Fruit fly (Drosophila melanogaster) whole organism: Measurements from ENCODE around the gene mRRF2.

ENCODE experiments used
- CG8478 ChIP-seq: fragments of >200 bp; optimal IDR thresholded peaks from 2 replicates; lab custom pipeline; 2018; ENCODE audit warnings: inconsistent platforms
- Dll ChIP-seq: fragments of >200 bp; optimal IDR thresholded peaks from 2 replicates; lab custom pipeline; 2017
- EcR ChIP-seq, 2 experiments: fragments of >200 bp; optimal IDR thresholded peaks; 2 replicates each; lab custom pipeline; 2017; ENCODE audit warnings: missing biosample characterization in 2 of 2, missing genetic modification characterization in 2 of 2, missing genetic modification reagents in 2 of 2
- pan ChIP-seq: fragments of >200 bp; optimal IDR thresholded peaks from 2 replicates; lab custom pipeline; 2017
- psq ChIP-seq: fragments of >200 bp; optimal IDR thresholded peaks from 2 replicates; lab custom pipeline; 2017
- usp ChIP-seq: fragments of >200 bp; optimal IDR thresholded peaks from 2 replicates; lab custom pipeline; 2017; ENCODE audit warnings: missing biosample characterization, missing genetic modification characterization, mixed read lengths

mRRF2 gene

dm6 chr3R:22616211-22616610 lies 2.7 kb downstream of the mRRF2 start, which contains the start of gene CG31161:
Gene CG31161, plus strand, starts transcription at chr3R:22616511.
- no peak for TF ChIP-seq CG8478 (lab: Kevin White, UChicago)
- TF ChIP-seq pan (lab: Kevin White, UChicago), result no peak
- no peak for TF ChIP-seq psq (lab: Kevin White, UChicago)
- TF ChIP-seq usp, result no peak
- TF ChIP-seq Dll (lab: Kevin White, UChicago), result no peak
- no peak for TF ChIP-seq EcR (GFP tag; optimal IDR thresholded peaks at IDR 0.05; lab: Kevin White, UChicago)

- no peak for TF ChIP-seq psq (lab: Kevin White, UChicago)
- TF ChIP-seq Dll (lab: Kevin White, UChicago), result no peak
- TF ChIP-seq pan (lab: Kevin White, UChicago), result no peak
- TF ChIP-seq CG8478 (lab: Kevin White, UChicago), result no peak
- no peak for TF ChIP-seq usp
- TF ChIP-seq EcR (GFP tag; optimal IDR thresholded peaks at IDR 0.05; lab: Kevin White, UChicago), result no peak
Measured at dm6 chr3R:22618280-22618679, 4.8 kb downstream of the mRRF2 start, which contains the start of gene mRpL45. Gene mRpL45, plus strand, starts transcription at chr3R:22618492.

dm6 chr3R:22624737-22625136 lies 11.3 kb downstream of the mRRF2 start:
- TF ChIP-seq CG8478 (lab: Kevin White, UChicago) (no peak), EcR (GFP tag; optimal IDR thresholded peaks at IDR 0.05; lab: Kevin White, UChicago) (no peak), Dll (lab: Kevin White, UChicago) (no peak), usp (no peak), psq (lab: Kevin White, UChicago) (no peak), pan (lab: Kevin White, UChicago) (no peak)

dm6 chr3R:22625514-22626333 lies 12.2 kb downstream of the mRRF2 start:
- TF ChIP-seq psq (lab: Kevin White, UChicago), result no peak
- no peak for TF ChIP-seq CG8478 (lab: Kevin White, UChicago)
- no peak for TF ChIP-seq EcR (GFP tag; optimal IDR thresholded peaks at IDR 0.05; lab: Kevin White, UChicago)
- TF ChIP-seq usp, result no peak
- TF ChIP-seq Dll (lab: Kevin White, UChicago), result no peak
- TF ChIP-seq pan (lab: Kevin White, UChicago), result no peak

dm6 chr3R:22626334-22626688 lies 12.8 kb downstream of the mRRF2 start:
- TF ChIP-seq CG8478 (lab: Kevin White, UChicago), result no peak
- TF ChIP-seq pan (lab: Kevin White, UChicago), result no peak
- TF ChIP-seq Dll (lab: Kevin White, UChicago), result no peak
- no peak for TF ChIP-seq psq (lab: Kevin White, UChicago)
- no peak for TF ChIP-seq usp
- TF ChIP-seq EcR (GFP tag; optimal IDR thresholded peaks at IDR 0.05; lab: Kevin White, UChicago), result no peak

DNA sequence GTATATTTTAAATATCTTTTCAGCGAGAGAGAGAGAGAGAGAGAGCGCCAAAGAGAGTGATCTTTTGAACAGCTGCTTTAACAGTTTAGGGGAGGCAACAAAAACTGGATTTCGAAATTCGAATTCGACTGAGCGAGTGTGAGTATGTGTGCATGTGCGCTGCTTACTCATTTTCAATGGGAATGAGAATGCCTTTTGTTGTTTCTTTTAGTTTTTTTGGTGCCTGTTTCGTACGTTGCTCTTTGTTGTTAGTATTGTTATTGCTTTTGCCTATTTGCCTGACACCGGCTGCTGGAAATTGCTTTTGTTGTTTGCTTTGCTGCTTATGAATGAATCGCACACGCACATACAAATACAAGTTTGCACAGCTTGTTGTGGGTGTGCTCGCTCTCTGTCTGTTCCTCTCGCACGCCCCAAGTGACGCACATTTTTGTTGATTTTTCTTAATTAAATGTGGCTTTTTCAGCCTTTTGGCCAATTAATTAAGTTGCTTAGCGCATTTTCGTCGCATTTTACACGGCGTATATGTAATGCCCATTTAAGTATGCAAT lies 13.4 kb downstream of the mRRF2 start:
- TF ChIP-seq EcR (GFP tag; optimal IDR thresholded peaks at IDR 0.05; lab: Kevin White, UChicago) (peak in 1 of 2 experiments; percentile 80), usp (no peak)

dm6 chr3R:22627936-22628513 lies 14.5 kb downstream of the mRRF2 start:
- TF ChIP-seq usp (no peak), psq (lab: Kevin White, UChicago) (no peak), EcR (GFP tag; optimal IDR thresholded peaks at IDR 0.05; lab: Kevin White, UChicago) (no peak), Dll (lab: Kevin White, UChicago) (no peak), pan (lab: Kevin White, UChicago) (no peak)

- TF ChIP-seq pan (lab: Kevin White, UChicago) (no peak), usp (no peak), CG8478 (lab: Kevin White, UChicago) (no peak), EcR (GFP tag; optimal IDR thresholded peaks at IDR 0.05; lab: Kevin White, UChicago) (no peak), Dll (lab: Kevin White, UChicago) (no peak), psq (lab: Kevin White, UChicago) (no peak)
Measured at dm6 chr3R:22629174-22629573, 15.7 kb downstream of the mRRF2 start.

DNA sequence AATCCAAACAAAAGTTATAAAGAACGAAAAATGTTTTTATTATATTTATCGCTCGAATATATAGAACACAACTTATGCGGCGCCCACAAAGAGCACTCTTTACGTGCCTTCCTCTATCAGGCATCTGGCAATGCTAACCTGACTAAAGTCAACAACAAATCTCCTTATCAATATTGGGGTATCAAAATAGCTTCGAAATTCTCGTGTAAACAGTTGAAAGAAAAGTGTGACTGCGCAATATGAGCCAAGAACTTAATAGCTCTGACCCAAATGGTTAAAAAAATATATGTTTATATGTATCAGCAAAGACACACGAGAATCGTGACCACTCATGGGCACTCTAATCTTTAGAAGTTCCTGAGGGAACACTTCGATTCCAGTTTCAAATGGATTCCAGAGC lies 17.7 kb downstream of the mRRF2 start:
- TF ChIP-seq psq (lab: Kevin White, UChicago), result no peak
- no peak for TF ChIP-seq Dll (lab: Kevin White, UChicago)
- no peak for TF ChIP-seq EcR (GFP tag; optimal IDR thresholded peaks at IDR 0.05; lab: Kevin White, UChicago)

DNA sequence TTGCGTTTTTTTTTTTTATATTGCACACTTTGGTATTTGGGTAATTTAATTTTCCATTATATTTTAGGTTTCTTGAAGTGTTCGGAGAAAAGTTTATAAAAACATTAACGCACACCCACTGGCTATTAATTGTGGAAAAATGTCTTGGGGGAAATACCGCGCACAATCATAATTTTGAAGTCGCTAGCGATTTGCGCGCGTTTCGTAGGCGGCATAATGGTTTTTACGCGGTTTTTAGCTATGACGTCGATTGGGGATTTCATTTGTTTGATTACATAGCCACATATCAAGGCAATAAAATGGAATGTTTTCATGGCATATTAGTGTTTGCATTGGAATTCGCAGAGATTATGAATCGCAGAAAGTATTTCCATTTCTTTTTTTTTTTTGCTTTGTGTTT lies 18.7 kb downstream of the mRRF2 start:
- TF ChIP-seq pan (lab: Kevin White, UChicago), result no peak
- TF ChIP-seq Dll (lab: Kevin White, UChicago), result no peak
- TF ChIP-seq usp, result no peak
- no peak for TF ChIP-seq psq (lab: Kevin White, UChicago)
- TF ChIP-seq CG8478 (lab: Kevin White, UChicago), result no peak
- TF ChIP-seq EcR (GFP tag; optimal IDR thresholded peaks at IDR 0.05; lab: Kevin White, UChicago), result no peak

dm6 chr3R:22632980-22633379 lies 19.5 kb downstream of the mRRF2 start:
- no peak for TF ChIP-seq psq (lab: Kevin White, UChicago)
- TF ChIP-seq EcR (GFP tag; optimal IDR thresholded peaks at IDR 0.05; lab: Kevin White, UChicago), result no peak
- TF ChIP-seq CG8478 (lab: Kevin White, UChicago), result no peak
- no peak for TF ChIP-seq usp
- TF ChIP-seq Dll (lab: Kevin White, UChicago), result no peak
- no peak for TF ChIP-seq pan (lab: Kevin White, UChicago)
